Worm (Caenorhabditis elegans) whole organism, early embryonic: ENCODE data around the gene B0361.14.

Source experiments
- B0310.2 ChIP-seq: sonication (generic microtip); optimal IDR thresholded peaks from 2 replicates; lab custom pipeline; 2016; ENCODE audit warnings: mild to moderate bottlenecking, missing genetic modification characterization, missing compliant biosample characterization
- F13C5.2 ChIP-seq: sonication (generic microtip); optimal IDR thresholded peaks from 2 replicates; lab custom pipeline; 2017; ENCODE audit warnings: mild to moderate bottlenecking, missing genetic modification characterization, inconsistent platforms, missing compliant biosample characterization
- aly-1 ChIP-seq: sonication (generic microtip); optimal IDR thresholded peaks from 2 replicates; lab custom pipeline; 2016; ENCODE audit warnings: missing genetic modification characterization, missing compliant biosample characterization
- ama-1 ChIP-seq: fragments of 150-350 bp; optimal IDR thresholded peaks from 2 replicates; lab custom pipeline; 2014
- ceh-13 ChIP-seq: fragments of 200-800 bp; sonication (Bioruptor generic); optimal IDR thresholded peaks from 2 replicates; lab custom pipeline; 2018; ENCODE audit warnings: mild to moderate bottlenecking, missing genetic modification characterization, missing compliant biosample characterization
- ceh-36 ChIP-seq: sonication (generic microtip); optimal IDR thresholded peaks from 2 replicates; lab custom pipeline; 2016; ENCODE audit warnings: missing genetic modification characterization, inconsistent platforms, missing compliant biosample characterization
- ets-7 ChIP-seq: sonication (generic microtip); optimal IDR thresholded peaks from 2 replicates; lab custom pipeline; 2016; ENCODE audit warnings: missing genotype, missing genetic modification characterization, missing compliant biosample characterization
- flt-1 ChIP-seq: fragments of 200-800 bp; sonication (Bioruptor generic); IDR thresholded peaks from 2 replicates; pipeline ENCODE4 v1.3.6; 2022; ENCODE audit warnings: missing genetic modification characterization, missing compliant biosample characterization
- hmbx-1 ChIP-seq: sonication (generic microtip); optimal IDR thresholded peaks from 2 replicates; lab custom pipeline; 2016; ENCODE audit warnings: mild to moderate bottlenecking, missing genetic modification characterization, missing compliant biosample characterization
- hmg-4 ChIP-seq: fragments of 200-800 bp; sonication (Bioruptor generic); optimal IDR thresholded peaks from 2 replicates; lab custom pipeline; 2018; ENCODE audit warnings: mild to moderate bottlenecking, missing genetic modification characterization, missing compliant biosample characterization
- hnd-1 ChIP-seq: sonication (generic microtip); optimal IDR thresholded peaks from 2 replicates; lab custom pipeline; 2016; ENCODE audit warnings: missing genetic modification characterization, missing compliant biosample characterization
- pes-1 ChIP-seq: fragments of 200-800 bp; sonication (Bioruptor generic); IDR thresholded peaks from 2 replicates; pipeline ENCODE4 v1.3.6; 2022; ENCODE audit warnings: missing genetic modification reagents, missing genetic modification characterization, missing compliant biosample characterization
- scrt-1 ChIP-seq: fragments of 200-800 bp; sonication (Bioruptor generic); IDR thresholded peaks from 2 replicates; pipeline ENCODE4 v1.3.6; 2022; ENCODE audit warnings: missing genetic modification characterization, missing compliant biosample characterization
- sea-1 ChIP-seq: fragments of 200-800 bp; sonication (Bioruptor generic); conservative IDR thresholded peaks from 2 replicates; pipeline ENCODE4 v1.3.6; 2022; ENCODE audit warnings: missing genetic modification characterization, missing compliant biosample characterization
- tbx-11 ChIP-seq: fragments of 200-800 bp; sonication (Bioruptor generic); IDR thresholded peaks from 2 replicates; pipeline ENCODE4 v1.3.6; 2022; ENCODE audit warnings: missing genetic modification characterization, missing compliant biosample characterization
- tbx-37 ChIP-seq: fragments of 200-800 bp; sonication (Bioruptor generic); conservative IDR thresholded peaks from 2 replicates; pipeline ENCODE4 v1.3.6; 2022; ENCODE audit warnings: missing genetic modification reagents, missing genetic modification characterization, missing compliant biosample characterization
- tra-4 ChIP-seq: sonication (generic microtip); optimal IDR thresholded peaks from 2 replicates; lab custom pipeline; 2017; ENCODE audit warnings: missing genetic modification characterization, missing compliant biosample characterization

The B0361.14 gene

DNA sequence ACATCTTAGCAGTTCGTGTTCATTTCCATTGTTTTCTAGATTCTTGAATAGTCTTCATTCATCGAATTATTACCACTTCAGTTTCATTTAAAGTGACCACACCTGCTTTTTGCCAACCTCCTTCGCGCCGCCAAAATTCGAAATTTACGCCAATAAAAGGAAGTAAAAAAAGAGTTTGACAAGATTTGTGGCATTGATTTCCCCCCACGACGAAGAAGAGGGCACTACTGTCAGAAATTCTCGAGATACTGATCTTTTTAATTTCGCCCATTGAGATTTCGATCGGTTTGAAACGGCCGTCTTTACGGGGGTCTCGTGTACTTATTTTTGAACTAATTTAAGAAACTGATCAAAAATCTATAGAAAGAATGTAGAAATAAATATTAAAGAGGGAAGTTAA is 2.3 kb upstream of the B0361.14 start:
- TF ChIP-seq tra-4 (tag; lab: Kevin White, UChicago) (no peak), tbx-37 (no peak), hmbx-1 (tag; lab: Kevin White, UChicago) (no peak), ets-7 (no peak), B0310.2 (tag; lab: Kevin White, UChicago) (no peak), F13C5.2 (tag; lab: Kevin White, UChicago) (no peak), ama-1 (lab: Kevin White, UChicago) (no peak), ceh-36 (tag; lab: Kevin White, UChicago) (no peak), flt-1 (GFP tag; lab: Robert Waterston, UW) (no peak), hmg-4 (no peak), sea-1 (no peak), aly-1 (tag; lab: Kevin White, UChicago) (no peak), scrt-1 (GFP tag; lab: Robert Waterston, UW) (no peak), tbx-11 (GFP tag; lab: Robert Waterston, UW) (no peak)

DNA sequence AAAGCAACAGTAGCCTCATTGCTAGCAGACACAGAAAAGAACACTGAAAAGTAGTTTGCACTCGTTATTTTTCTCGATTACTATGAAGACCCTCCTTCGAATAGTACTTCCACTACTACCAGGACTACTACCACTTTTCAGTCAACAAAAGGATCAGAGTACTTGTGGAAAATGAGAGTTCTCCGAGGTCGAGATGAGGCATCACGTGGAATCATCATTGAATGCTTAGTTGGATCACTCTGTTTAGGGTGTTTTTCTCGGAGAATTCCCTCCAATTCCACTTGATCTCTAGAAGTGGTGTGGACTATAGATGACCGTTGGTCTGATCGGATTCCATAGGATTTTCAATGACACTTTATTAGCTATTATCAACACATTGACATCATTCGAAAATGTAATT is 1.4 kb upstream of the B0361.14 start:
- no peak for TF ChIP-seq tra-4 (tag; lab: Kevin White, UChicago)
- TF ChIP-seq aly-1 (tag; lab: Kevin White, UChicago), result no peak
- TF ChIP-seq tbx-11 (GFP tag; lab: Robert Waterston, UW), result no peak
- no peak for TF ChIP-seq hmbx-1 (tag; lab: Kevin White, UChicago)
- no peak for TF ChIP-seq tbx-37

DNA sequence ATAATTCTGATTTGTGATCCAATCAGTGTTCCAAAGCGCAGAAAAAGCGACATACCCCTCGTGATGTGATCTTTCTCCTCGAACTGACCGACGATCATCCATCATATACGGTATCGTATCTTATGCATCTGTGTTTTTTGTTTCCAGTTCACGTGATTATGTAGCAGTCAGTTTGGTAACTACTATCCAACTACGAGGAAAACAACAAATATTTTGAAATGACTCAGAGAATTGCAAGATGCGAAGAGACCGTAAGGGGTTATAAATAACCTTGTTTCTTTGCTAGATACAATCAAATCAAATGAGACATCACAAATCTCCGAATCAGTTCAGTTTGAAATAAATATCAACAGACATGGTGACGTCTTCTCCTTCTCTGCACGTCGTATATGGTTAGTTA is 838 bp upstream of the B0361.14 start:
- TF ChIP-seq ama-1 (lab: Kevin White, UChicago), result no peak
- TF ChIP-seq flt-1 (GFP tag; lab: Robert Waterston, UW), result no peak
- no peak for TF ChIP-seq aly-1 (tag; lab: Kevin White, UChicago)
- TF ChIP-seq F13C5.2 (tag; lab: Kevin White, UChicago), result no peak
- no peak for TF ChIP-seq hmg-4
- no peak for TF ChIP-seq tra-4 (tag; lab: Kevin White, UChicago)
- no peak for TF ChIP-seq pes-1
- no peak for TF ChIP-seq scrt-1 (GFP tag; lab: Robert Waterston, UW)
- no peak for TF ChIP-seq ceh-36 (tag; lab: Kevin White, UChicago)
- TF ChIP-seq hmbx-1 (tag; lab: Kevin White, UChicago), result no peak
- no peak for TF ChIP-seq ceh-13
- TF ChIP-seq tbx-37, result no peak
- no peak for TF ChIP-seq ets-7
- no peak for TF ChIP-seq sea-1
- TF ChIP-seq B0310.2 (tag; lab: Kevin White, UChicago), result no peak
- no peak for TF ChIP-seq tbx-11 (GFP tag; lab: Robert Waterston, UW)
- TF ChIP-seq hnd-1 (tag; lab: Kevin White, UChicago), result no peak

ce11 chrIII:7298045-7298444 is 1.3 kb downstream of the B0361.14 start:
- TF ChIP-seq flt-1 (GFP tag; lab: Robert Waterston, UW), result no peak
- TF ChIP-seq hmbx-1 (tag; lab: Kevin White, UChicago), result no peak

- TF ChIP-seq tbx-11 (GFP tag; lab: Robert Waterston, UW), result no peak
- no peak for TF ChIP-seq ceh-13
- TF ChIP-seq sea-1, result no peak
- TF ChIP-seq ceh-36 (tag; lab: Kevin White, UChicago), result no peak
- no peak for TF ChIP-seq pes-1
- TF ChIP-seq tra-4 (tag; lab: Kevin White, UChicago), result no peak
- TF ChIP-seq F13C5.2 (tag; lab: Kevin White, UChicago), result no peak
- no peak for TF ChIP-seq B0310.2 (tag; lab: Kevin White, UChicago)
- no peak for TF ChIP-seq scrt-1 (GFP tag; lab: Robert Waterston, UW)
- TF ChIP-seq aly-1 (tag; lab: Kevin White, UChicago), result no peak
- TF ChIP-seq hmbx-1 (tag; lab: Kevin White, UChicago), result no peak
- no peak for TF ChIP-seq hmg-4
- TF ChIP-seq ama-1 (lab: Kevin White, UChicago), result no peak
- TF ChIP-seq flt-1 (GFP tag; lab: Robert Waterston, UW), result no peak
- TF ChIP-seq tbx-37, result no peak
- TF ChIP-seq hnd-1 (tag; lab: Kevin White, UChicago), result no peak
- TF ChIP-seq ets-7, result no peak
Observed at ce11 chrIII:7297045-7297680, 2.2 kb downstream of the B0361.14 start.

DNA sequence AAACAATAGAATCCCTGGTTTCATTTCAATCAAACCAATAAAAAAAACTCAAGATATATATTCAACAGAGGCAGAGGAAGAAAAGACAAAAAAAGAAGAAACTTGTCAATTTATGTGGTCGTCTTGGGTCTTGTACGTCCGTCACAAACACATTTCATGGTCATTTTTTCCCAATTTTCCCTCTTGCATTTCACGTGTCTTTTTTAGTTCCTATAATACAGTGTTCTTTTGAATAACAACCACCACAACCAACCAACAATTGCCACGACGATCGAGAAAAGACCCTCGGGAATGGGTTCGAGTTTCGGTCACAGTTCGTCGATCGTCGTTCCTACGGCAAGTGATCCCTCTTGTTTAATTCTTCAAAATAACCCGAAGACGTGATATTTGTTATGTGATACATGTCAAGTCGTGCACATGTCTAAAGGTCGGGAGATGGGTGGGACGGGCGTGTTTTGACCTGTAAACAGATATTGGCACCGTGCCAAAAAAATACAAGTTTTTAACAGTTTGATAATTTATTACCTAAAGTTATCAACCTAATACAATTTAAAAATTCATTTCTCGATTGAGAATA is 3.2 kb downstream of the B0361.14 start:
- TF ChIP-seq aly-1 (tag; lab: Kevin White, UChicago), result no peak
- TF ChIP-seq tbx-37, result no peak

- TF ChIP-seq ceh-13, result no peak
- TF ChIP-seq tbx-37, result no peak
- no peak for TF ChIP-seq tbx-11 (GFP tag; lab: Robert Waterston, UW)
- no peak for TF ChIP-seq ceh-36 (tag; lab: Kevin White, UChicago)
- no peak for TF ChIP-seq sea-1
- no peak for TF ChIP-seq flt-1 (GFP tag; lab: Robert Waterston, UW)
- TF ChIP-seq hmbx-1 (tag; lab: Kevin White, UChicago), result no peak
- no peak for TF ChIP-seq ama-1 (lab: Kevin White, UChicago)
- TF ChIP-seq ets-7, result no peak
- TF ChIP-seq scrt-1 (GFP tag; lab: Robert Waterston, UW), result no peak
- no peak for TF ChIP-seq aly-1 (tag; lab: Kevin White, UChicago)
- TF ChIP-seq hmg-4, result no peak
- TF ChIP-seq tra-4 (tag; lab: Kevin White, UChicago), result no peak
- no peak for TF ChIP-seq pes-1
- TF ChIP-seq F13C5.2 (tag; lab: Kevin White, UChicago), result no peak
- TF ChIP-seq B0310.2 (tag; lab: Kevin White, UChicago), result no peak
- no peak for TF ChIP-seq hnd-1 (tag; lab: Kevin White, UChicago)
Observed at ce11 chrIII:7293075-7293684, 6.2 kb downstream of the B0361.14 start, which contains the start of gene cwf-19L2. Gene cwf-19L2, plus strand, starts transcription at chrIII:7293634.
